Worm (Caenorhabditis elegans): Measurements from ENCODE around the gene sek-6.

- TF ChIP-seq elt-3 (tag; optimal IDR thresholded peaks at IDR 0.05) = no peak
- no peak for TF ChIP-seq unc-39 (tag; optimal IDR thresholded peaks at IDR 0.05)
- no peak for TF ChIP-seq nhr-12 (tag; optimal IDR thresholded peaks at IDR 0.05)
- no peak for TF ChIP-seq hlh-1 (tag; optimal IDR thresholded peaks at IDR 0.05)
- no peak for TF ChIP-seq cnd-1 (tag; optimal IDR thresholded peaks at IDR 0.05)
Measured at ce11 chrX:10051625-10052024, 20.7 kb downstream of the sek-6 start.

All from whole organism, mixed stage, embryonic.